In genomic region chr3R:16502595-16503305, dm6 we compare ENCODE assay signal across 4 fruit fly cellular contexts.
TF ChIP-seq lines count a peak whose summit lies in the region.

Gene CG42342 (plus strand): TSS chr3R:16502770.

- TF ChIP-seq CTCF in whole organism, embryonic (GFP tag; optimal IDR thresholded peaks at IDR 0.05; lab: Kevin White, UChicago): no peak

TF ChIP-seq in whole organism, embryonic, 481 proteins besides CTCF, POLR2A, EP300 and RAD21 (continues in another document):
- TF ChIP-seq Dip2 (GFP tag; IDR thresholded peaks at IDR 0.05; lab: Robert Waterston, UW) (no peak), Dref (GFP tag; IDR thresholded peaks at IDR 0.05; lab: Robert Waterston, UW) (no peak), Ptx1 (GFP tag; IDR thresholded peaks at IDR 0.05; lab: Robert Waterston, UW) (no peak), ase (GFP tag; IDR thresholded peaks at IDR 0.05; lab: Robert Waterston, UW) (no peak), zen2 (GFP tag; IDR thresholded peaks at IDR 0.05; lab: Robert Waterston, UW; ENCODE audit: partially characterized antibody) (no peak), CG33213 (GFP tag; optimal IDR thresholded peaks at IDR 0.05; lab: Kevin White, UChicago) (no peak), CG3726 (GFP tag; IDR thresholded peaks at IDR 0.05; lab: Robert Waterston, UW) (no peak), vvl (GFP tag; IDR thresholded peaks at IDR 0.05; lab: Robert Waterston, UW) (peak; percentile 65), aop (GFP tag; IDR thresholded peaks at IDR 0.05; lab: Robert Waterston, UW) (no peak), CG8359 (GFP tag; optimal IDR thresholded peaks at IDR 0.05; lab: Kevin White, UChicago; ENCODE audit: borderline replicate concordance) (no peak), Fer3 (tag; optimal IDR thresholded peaks at IDR 0.05; lab: Kevin White, UChicago) (no peak), Nf-YB (GFP tag; optimal IDR thresholded peaks at IDR 0.05; lab: Kevin White, UChicago) (no peak), gcm2 (GFP tag; optimal IDR thresholded peaks at IDR 0.05; lab: Kevin White, UChicago) (no peak), grn (GFP tag; optimal IDR thresholded peaks at IDR 0.05; lab: Kevin White, UChicago) (no peak), CG8388 (GFP tag; optimal IDR thresholded peaks at IDR 0.05; lab: Kevin White, UChicago) (no peak), Med (GFP tag; lab: Kevin White, UChicago) (peak; percentile 75), CG2199 (GFP tag; IDR thresholded peaks at IDR 0.05; lab: Robert Waterston, UW) (0 out of 3 replicates have a peak, but pooled peaks have one; percentile 12), CG6765 (GFP tag; optimal IDR thresholded peaks at IDR 0.05; lab: Kevin White, UChicago) (no peak), CG12769 (tag; optimal IDR thresholded peaks at IDR 0.05; lab: Kevin White, UChicago) (no peak), Opbp (GFP tag; IDR thresholded peaks at IDR 0.05; lab: Robert Waterston, UW; ENCODE audit: partially characterized antibody) (peak; percentile 49; the same call in 2 of the 3 replicates), CG2875 (GFP tag; optimal IDR thresholded peaks at IDR 0.05; lab: Kevin White, UChicago) (no peak), z (GFP tag; IDR thresholded peaks at IDR 0.05; lab: Robert Waterston, UW) (no peak), CG1647 (GFP tag; optimal IDR thresholded peaks at IDR 0.05; lab: Kevin White, UChicago) (no peak)

TF ChIP-seq in whole organism, prepupa, 60 proteins besides CTCF, POLR2A, EP300 and RAD21 (continues in another document):
- TF ChIP-seq lz (GFP tag; optimal IDR thresholded peaks at IDR 0.05; lab: Kevin White, UChicago) (no peak), esn (GFP tag; optimal IDR thresholded peaks at IDR 0.05; lab: Kevin White, UChicago) (no peak), CG9139 (GFP tag; optimal IDR thresholded peaks at IDR 0.05; lab: Kevin White, UChicago) (no peak), CG11902 (GFP tag; optimal IDR thresholded peaks at IDR 0.05; lab: Kevin White, UChicago) (no peak), eg (GFP tag; IDR thresholded peaks at IDR 0.05; lab: Robert Waterston, UW) (no peak), cyc (GFP tag; optimal IDR thresholded peaks at IDR 0.05; lab: Kevin White, UChicago) (no peak), CG6276 (GFP tag; optimal IDR thresholded peaks at IDR 0.05; lab: Kevin White, UChicago) (no peak), fkh (GFP tag; optimal IDR thresholded peaks at IDR 0.05; lab: Kevin White, UChicago) (no peak), CG6854 (GFP tag; optimal IDR thresholded peaks at IDR 0.05; lab: Kevin White, UChicago) (peak; percentile 4), CG11762 (GFP tag; optimal IDR thresholded peaks at IDR 0.05; lab: Kevin White, UChicago; ENCODE audit: insufficient read depth) (no peak), svp (GFP tag; lab: Kevin White, UChicago) (peak; percentile 2), CG10631 (GFP tag; optimal IDR thresholded peaks at IDR 0.05; lab: Kevin White, UChicago) (no peak), Eip78C (GFP tag; lab: Kevin White, UChicago) (peak; percentile 65), fd59A (GFP tag; optimal IDR thresholded peaks at IDR 0.05; lab: Kevin White, UChicago) (no peak), CG6792 (GFP tag; optimal IDR thresholded peaks at IDR 0.05; lab: Kevin White, UChicago) (no peak), Sox14 (GFP tag; optimal IDR thresholded peaks at IDR 0.05; lab: Kevin White, UChicago) (no peak), CG34406 (GFP tag; optimal IDR thresholded peaks at IDR 0.05; lab: Kevin White, UChicago) (no peak), Hr4 (GFP tag; optimal IDR thresholded peaks at IDR 0.05; lab: Kevin White, UChicago) (no peak), CG31627 (GFP tag; optimal IDR thresholded peaks at IDR 0.05; lab: Kevin White, UChicago) (no peak), ss (GFP tag; optimal IDR thresholded peaks at IDR 0.05; lab: Kevin White, UChicago) (peak in 1 of 2 experiments; percentile 4), salr (GFP tag; optimal IDR thresholded peaks at IDR 0.05; lab: Kevin White, UChicago) (no peak), CG10669 (GFP tag; optimal IDR thresholded peaks at IDR 0.05; lab: Kevin White, UChicago) (no peak), Hr38 (GFP tag; optimal IDR thresholded peaks at IDR 0.05; lab: Kevin White, UChicago) (no peak), topi (GFP tag; optimal IDR thresholded peaks at IDR 0.05; lab: Kevin White, UChicago) (no peak), CG3919 (GFP tag; optimal IDR thresholded peaks at IDR 0.05; lab: Kevin White, UChicago) (no peak)

TF ChIP-seq in whole organism, pupa, 21 proteins besides CTCF, POLR2A, EP300 and RAD21:
- TF ChIP-seq CG13204 (GFP tag; optimal IDR thresholded peaks at IDR 0.05; lab: Kevin White, UChicago) (peak; percentile 8), CG12605 (GFP tag; IDR thresholded peaks at IDR 0.05; lab: Robert Waterston, UW) (peak; percentile 12; the same call in 1 of the 2 replicates), CG34367 (tag; optimal IDR thresholded peaks at IDR 0.05; lab: Kevin White, UChicago) (no peak), EcR (GFP tag; optimal IDR thresholded peaks at IDR 0.05; lab: Kevin White, UChicago) (no peak)

TF ChIP-seq in whole organism, wandering third instar larva, 38 proteins besides CTCF, POLR2A, EP300 and RAD21:
- TF ChIP-seq Hnf4 (GFP tag; optimal IDR thresholded peaks at IDR 0.05; lab: Kevin White, UChicago) (no peak), CG32264 (GFP tag; optimal IDR thresholded peaks at IDR 0.05; lab: Kevin White, UChicago) (no peak), sv (GFP tag; optimal IDR thresholded peaks at IDR 0.05; lab: Kevin White, UChicago) (no peak), Dif (GFP tag; optimal IDR thresholded peaks at IDR 0.05; lab: Kevin White, UChicago; ENCODE audit: partially characterized antibody) (no peak), Abd-B (GFP tag; optimal IDR thresholded peaks at IDR 0.05; lab: Kevin White, UChicago) (no peak), foxo (GFP tag; optimal IDR thresholded peaks at IDR 0.05; lab: Kevin White, UChicago) (no peak), OdsH (GFP tag; optimal IDR thresholded peaks at IDR 0.05; lab: Kevin White, UChicago) (no peak), Vsx2 (GFP tag; optimal IDR thresholded peaks at IDR 0.05; lab: Kevin White, UChicago; ENCODE audit: partially characterized antibody) (peak; percentile 10), tai (GFP tag; optimal IDR thresholded peaks at IDR 0.05; lab: Kevin White, UChicago) (no peak), psq (GFP tag; optimal IDR thresholded peaks at IDR 0.05; lab: Kevin White, UChicago) (peak; percentile 60), CrebA (GFP tag; optimal IDR thresholded peaks at IDR 0.05; lab: Kevin White, UChicago; ENCODE audit: borderline replicate concordance) (no peak), lola (GFP tag; optimal IDR thresholded peaks at IDR 0.05; lab: Kevin White, UChicago) (no peak), dsf (GFP tag; optimal IDR thresholded peaks at IDR 0.05; lab: Kevin White, UChicago; ENCODE audit: borderline replicate concordance) (no peak)

Comparison
In these comparisons a context has a peak if more than half of its experiments do, and no peak if none do; other contexts are left out.
1. Of the 7 proteins assayed by ChIP-seq in both whole organism, embryonic and whole organism, prepupa: peak only in whole organism, embryonic: none; only in whole organism, prepupa: CG6854; in both: none; in neither: 6.